Worm (Caenorhabditis elegans) whole organism, L1 larva: Measurements from ENCODE around the gene F40F4.7.
A peak's percentile ranks its signal among the peaks of the same experiment; 100 is the strongest.

Source experiments
- pqm-1 ChIP-seq: sonication (generic microtip); optimal IDR thresholded peaks from 3 replicates; lab custom pipeline; 2017; ENCODE audit warnings: missing biosample characterization, missing genetic modification characterization
- xbp-1 ChIP-seq: sonication (generic microtip); optimal IDR thresholded peaks from 2 replicates; lab custom pipeline; 2016; ENCODE audit warnings: missing genetic modification characterization, missing compliant biosample characterization

ce11 chrX:3245812-3246211 lies at the start of gene F40F4.7:
- TF ChIP-seq pqm-1 (tag; lab: Kevin White, UChicago): no peak
- TF ChIP-seq xbp-1 (tag; lab: Kevin White, UChicago): peak; percentile 35
